Worm (Caenorhabditis elegans): ENCODE measurements around the gene atg-16.2.
A peak's percentile ranks its signal among the peaks of the same experiment; 100 is the strongest.

DNA sequence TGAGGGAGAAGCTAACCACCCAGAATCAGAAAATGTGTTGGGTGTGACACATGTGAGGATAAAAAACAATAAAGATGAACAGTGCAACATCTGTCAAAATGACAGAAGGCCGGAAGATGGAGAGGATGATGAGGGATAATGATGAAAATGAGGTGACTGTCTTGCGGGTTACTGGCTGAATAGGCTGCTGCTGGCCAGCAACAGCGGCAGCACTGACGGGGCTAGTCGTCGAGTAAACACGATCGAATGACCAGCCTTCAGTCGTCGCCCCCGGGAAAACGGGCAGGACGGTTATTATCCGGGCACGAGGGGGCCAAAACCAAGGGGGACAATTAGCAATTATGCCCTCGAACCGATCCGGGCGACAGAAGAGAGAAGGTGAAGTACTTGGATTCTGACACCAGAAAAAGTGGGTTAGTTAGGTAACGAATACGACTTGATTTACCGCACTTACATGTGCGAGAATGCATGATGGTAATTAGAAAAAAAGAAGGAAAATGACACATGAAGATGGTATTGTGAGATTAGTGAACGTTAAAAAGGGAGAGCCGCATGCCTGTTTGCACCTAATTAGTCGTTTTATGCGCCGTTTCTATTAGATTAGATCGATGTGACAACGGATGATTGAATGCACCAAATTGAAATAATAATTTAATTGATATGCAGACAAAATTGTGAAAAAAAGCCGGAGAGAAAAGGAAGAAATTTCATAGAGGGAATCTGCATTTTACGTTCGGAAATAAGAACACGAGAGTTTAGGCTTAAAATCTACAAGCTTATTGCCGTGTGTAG, 41.3 kb downstream of the atg-16.2 start:
- TF ChIP-seq ceh-16 (tag; optimal IDR thresholded peaks at IDR 0.05) (peak; percentile 26), gmeb-1 (tag; optimal IDR thresholded peaks at IDR 0.05) (no peak), aly-2 (tag; optimal IDR thresholded peaks at IDR 0.05) (no peak), alr-1 (tag; optimal IDR thresholded peaks at IDR 0.05) (no peak), nhr-237 (tag; optimal IDR thresholded peaks at IDR 0.05) (no peak), unc-39 (tag; optimal IDR thresholded peaks at IDR 0.05) (no peak), blmp-1 (tag; optimal IDR thresholded peaks at IDR 0.05; ENCODE audit: insufficient read depth) (no peak), zag-1 (tag; optimal IDR thresholded peaks at IDR 0.05) (no peak), dmd-4 (tag; optimal IDR thresholded peaks at IDR 0.05) (no peak), ama-1 (optimal IDR thresholded peaks at IDR 0.05) (no peak), ztf-4 (tag; optimal IDR thresholded peaks at IDR 0.05) (no peak)

All from whole organism, L2 larva.